Fruit fly (Drosophila melanogaster): Measurements from ENCODE around the gene CG42654.
A peak's percentile ranks its signal among the peaks of the same experiment; 100 is the strongest.

Gene CG42654

dm6 chr3L:20002482-20003234, 48.3 kb upstream of the CG42654 start, which contains the start of gene CG7668 (continued):
- no peak; the same call in 2 of the 3 replicates for TF ChIP-seq CG34422 (GFP tag; IDR thresholded peaks at IDR 0.05)
- no peak for TF ChIP-seq CG2129 (GFP tag; IDR thresholded peaks at IDR 0.05; ENCODE audit: partially characterized antibody)
- peak; percentile 84; the same call in 1 of the 2 replicates for TF ChIP-seq CG4730 (GFP tag; IDR thresholded peaks at IDR 0.05)
- TF ChIP-seq Hr51 (GFP tag; optimal IDR thresholded peaks at IDR 0.05), result peak; percentile 77 to 92
- peak; percentile 16 for TF ChIP-seq cg (GFP tag; optimal IDR thresholded peaks at IDR 0.05)
- TF ChIP-seq CG10147 (GFP tag; optimal IDR thresholded peaks at IDR 0.05), result peak; percentile 86
- TF ChIP-seq CG31365 (tag; optimal IDR thresholded peaks at IDR 0.05), result peak; percentile 75
- TF ChIP-seq CG6272 (GFP tag; IDR thresholded peaks at IDR 0.05), result no peak
- TF ChIP-seq Hmr (GFP tag; optimal IDR thresholded peaks at IDR 0.05), result peak; percentile 94
- TF ChIP-seq Awh (GFP tag; IDR thresholded peaks at IDR 0.05), result no peak
- peak; percentile 55; the same call in 1 of the 3 replicates for TF ChIP-seq z (GFP tag; IDR thresholded peaks at IDR 0.05)
- peak; percentile 65 for TF ChIP-seq ERR (GFP tag; optimal IDR thresholded peaks at IDR 0.05)
- peak; percentile 86 for TF ChIP-seq slp2 (GFP tag; optimal IDR thresholded peaks at IDR 0.05)
- no peak for TF ChIP-seq CG3726 (GFP tag; IDR thresholded peaks at IDR 0.05)
- peak; percentile 77 for TF ChIP-seq gcm2 (GFP tag; optimal IDR thresholded peaks at IDR 0.05)
- peak; percentile 82 for TF ChIP-seq Lhr (GFP tag; optimal IDR thresholded peaks at IDR 0.05)
- peak; percentile 63 for TF ChIP-seq CG10462 (GFP tag; optimal IDR thresholded peaks at IDR 0.05)
- peak; percentile 90 for TF ChIP-seq sim (GFP tag; IDR thresholded peaks at IDR 0.05)
- peak; percentile 96 for TF ChIP-seq CG12391 (tag; optimal IDR thresholded peaks at IDR 0.05)
- no peak for TF ChIP-seq CG11560 (tag; IDR thresholded peaks at IDR 0.05)
- TF ChIP-seq CG16813 (GFP tag; IDR thresholded peaks at IDR 0.05; ENCODE audit: partially characterized antibody), result 0 out of 3 replicates have a peak, but pooled peaks have one; percentile 6
- peak; percentile 87 for TF ChIP-seq E2f1 (GFP tag; IDR thresholded peaks at IDR 0.05)
- TF ChIP-seq prd (optimal IDR thresholded peaks at IDR 0.05), result no peak
- TF ChIP-seq prd (GFP tag; IDR thresholded peaks at IDR 0.05), result peak; percentile 92
- TF ChIP-seq slou (GFP tag; optimal IDR thresholded peaks at IDR 0.05), result peak; percentile 69
- peak; percentile 92 for TF ChIP-seq CG1603 (tag; optimal IDR thresholded peaks at IDR 0.05)
- TF ChIP-seq lab (GFP tag; optimal IDR thresholded peaks at IDR 0.05), result peak; percentile 92
- TF ChIP-seq CG4820 (GFP tag; optimal IDR thresholded peaks at IDR 0.05), result peak; percentile 86
- TF ChIP-seq ems (GFP tag; optimal IDR thresholded peaks at IDR 0.05), result peak; percentile 84
- peak; percentile 74 for TF ChIP-seq NK7.1 (GFP tag; optimal IDR thresholded peaks at IDR 0.05)
- peak; percentile 78 for TF ChIP-seq mirr (GFP tag; optimal IDR thresholded peaks at IDR 0.05)
- TF ChIP-seq Optix (GFP tag; IDR thresholded peaks at IDR 0.05), result no peak
- TF ChIP-seq bigmax (GFP tag; optimal IDR thresholded peaks at IDR 0.05), result no peak
- peak; percentile 86 for TF ChIP-seq CG7987 (GFP tag; optimal IDR thresholded peaks at IDR 0.05)
- TF ChIP-seq CG12236 (GFP tag; optimal IDR thresholded peaks at IDR 0.05), result peak; percentile 83
- peak; percentile 58 for TF ChIP-seq CG4282 (GFP tag; optimal IDR thresholded peaks at IDR 0.05)
- TF ChIP-seq HHEX (GFP tag; optimal IDR thresholded peaks at IDR 0.05), result peak; percentile 88
- TF ChIP-seq pan (optimal IDR thresholded peaks at IDR 0.05), result no peak
- TF ChIP-seq pan (GFP tag; optimal IDR thresholded peaks at IDR 0.05 in 1 of 2, IDR thresholded peaks at IDR 0.05 in 1 of 2), result peak in 1 of 2 experiments; percentile 95
- TF ChIP-seq klu (GFP tag; IDR thresholded peaks at IDR 0.05), result no peak; the same call in 1 of the 2 replicates
- peak; percentile 92 for TF ChIP-seq dmrt11E (tag; optimal IDR thresholded peaks at IDR 0.05)
- TF ChIP-seq CG9817 (tag; optimal IDR thresholded peaks at IDR 0.05), result peak; percentile 88
- TF ChIP-seq CG10209 (GFP tag; optimal IDR thresholded peaks at IDR 0.05), result peak; percentile 89
- peak; percentile 68 for TF ChIP-seq btn (GFP tag; optimal IDR thresholded peaks at IDR 0.05)
- TF ChIP-seq Vsx1 (GFP tag; optimal IDR thresholded peaks at IDR 0.05), result peak; percentile 81
- TF ChIP-seq cwo (GFP tag; optimal IDR thresholded peaks at IDR 0.05), result peak; percentile 80
- peak; percentile 70 for TF ChIP-seq en (GFP tag; optimal IDR thresholded peaks at IDR 0.05)
- peak; percentile 44; the same call in 1 of the 2 replicates for TF ChIP-seq nerfin-2 (GFP tag; IDR thresholded peaks at IDR 0.05; ENCODE audit: partially characterized antibody)

All from whole organism, embryonic.